Fruit fly (Drosophila melanogaster): ENCODE data around the gene ana1.

Gene ana1

dm6 chr3R:24543676-24544277, 13.4 kb downstream of the ana1 start, which contains the start of gene Cftr:
Gene Cftr, minus strand, starts transcription at chr3R:24543914.
- peak; percentile 61 for TF ChIP-seq Lpt (GFP tag; optimal IDR thresholded peaks at IDR 0.05)
- TF ChIP-seq net (GFP tag; optimal IDR thresholded peaks at IDR 0.05) = peak; percentile 48
- TF ChIP-seq CG8632 (GFP tag; optimal IDR thresholded peaks at IDR 0.05) = no peak
- no peak for TF ChIP-seq CG7368 (GFP tag; optimal IDR thresholded peaks at IDR 0.05)
- no peak for TF ChIP-seq CG8319 (GFP tag; optimal IDR thresholded peaks at IDR 0.05)
- TF ChIP-seq CG32006 (GFP tag; optimal IDR thresholded peaks at IDR 0.05) = no peak
- no peak for TF ChIP-seq dac (GFP tag; optimal IDR thresholded peaks at IDR 0.05)
- no peak for TF ChIP-seq spab (GFP tag; optimal IDR thresholded peaks at IDR 0.05)
- peak; percentile 71 for TF ChIP-seq Sox102F (GFP tag; optimal IDR thresholded peaks at IDR 0.05)
- TF ChIP-seq fkh (GFP tag; optimal IDR thresholded peaks at IDR 0.05) = peak; percentile 93
- peak; percentile 37 for TF ChIP-seq CG31627 (GFP tag; optimal IDR thresholded peaks at IDR 0.05)
- no peak for TF ChIP-seq acj6 (GFP tag; optimal IDR thresholded peaks at IDR 0.05)
- no peak for TF ChIP-seq CG11902 (GFP tag; optimal IDR thresholded peaks at IDR 0.05)
- peak; percentile 61; the same call in 2 of the 3 replicates for TF ChIP-seq eg (GFP tag; IDR thresholded peaks at IDR 0.05)
- TF ChIP-seq CG15336 (GFP tag; IDR thresholded peaks at IDR 0.05) = peak; percentile 16; the same call in 1 of the 2 replicates
- TF ChIP-seq vri (GFP tag; optimal IDR thresholded peaks at IDR 0.05) = peak; percentile 91
- peak; percentile 27 for TF ChIP-seq OdsH (GFP tag; optimal IDR thresholded peaks at IDR 0.05)
- TF ChIP-seq CG16779 (tag; optimal IDR thresholded peaks at IDR 0.05) = peak; percentile 29
- no peak for TF ChIP-seq CG11294 (GFP tag; IDR thresholded peaks at IDR 0.05)
- TF ChIP-seq CG3919 (GFP tag; optimal IDR thresholded peaks at IDR 0.05) = peak; percentile 47
- peak; percentile 38 for TF ChIP-seq Met (GFP tag; optimal IDR thresholded peaks at IDR 0.05)
- no peak for TF ChIP-seq CG4318 (GFP tag; optimal IDR thresholded peaks at IDR 0.05)
- peak; percentile 4 for TF ChIP-seq CG6808 (GFP tag; optimal IDR thresholded peaks at IDR 0.05)
- TF ChIP-seq svp (GFP tag) = peak; percentile 53
- no peak for TF ChIP-seq CG6276 (GFP tag; optimal IDR thresholded peaks at IDR 0.05)
- no peak for TF ChIP-seq fd59A (GFP tag; optimal IDR thresholded peaks at IDR 0.05)
- peak; percentile 7 for TF ChIP-seq CG6792 (GFP tag; optimal IDR thresholded peaks at IDR 0.05)
- TF ChIP-seq dsx (GFP tag; optimal IDR thresholded peaks at IDR 0.05; ENCODE audit: poor library complexity, severe bottlenecking) = peak; percentile 60
- peak; percentile 14 for TF ChIP-seq Ets21C (GFP tag; optimal IDR thresholded peaks at IDR 0.05)
- no peak for TF ChIP-seq CG11762 (GFP tag; optimal IDR thresholded peaks at IDR 0.05; ENCODE audit: insufficient read depth)
- TF ChIP-seq ss (GFP tag; optimal IDR thresholded peaks at IDR 0.05) = peak; percentile 40 to 46
- peak; percentile 76 for TF ChIP-seq Eip78C (GFP tag)
- no peak for TF ChIP-seq CG34406 (GFP tag; optimal IDR thresholded peaks at IDR 0.05)
- peak; percentile 23 for TF ChIP-seq CG9139 (GFP tag; optimal IDR thresholded peaks at IDR 0.05)
- TF ChIP-seq CG6163 (GFP tag; IDR thresholded peaks at IDR 0.05) = peak; percentile 61
- TF ChIP-seq Gug (GFP tag; IDR thresholded peaks at IDR 0.05) = 0 out of 2 replicates have a peak, but pooled peaks have one; percentile 27
- TF ChIP-seq esn (GFP tag; optimal IDR thresholded peaks at IDR 0.05) = peak; percentile 64
- TF ChIP-seq Sox15 (GFP tag; optimal IDR thresholded peaks at IDR 0.05) = no peak
- no peak for TF ChIP-seq Hr39 (GFP tag; optimal IDR thresholded peaks at IDR 0.05)
- no peak for TF ChIP-seq salr (GFP tag; optimal IDR thresholded peaks at IDR 0.05)
- peak; percentile 21 for TF ChIP-seq Ets96B (tag; optimal IDR thresholded peaks at IDR 0.05)
- peak; percentile 67 for TF ChIP-seq Sox14 (GFP tag; optimal IDR thresholded peaks at IDR 0.05)
- TF ChIP-seq CG6854 (GFP tag; optimal IDR thresholded peaks at IDR 0.05) = peak; percentile 68
- TF ChIP-seq fd85E (GFP tag; optimal IDR thresholded peaks at IDR 0.05) = no peak
- TF ChIP-seq CG3032 (tag; optimal IDR thresholded peaks at IDR 0.05) = peak; percentile 18
- peak; percentile 18 for TF ChIP-seq achi (GFP tag; optimal IDR thresholded peaks at IDR 0.05)
- peak; percentile 33 for TF ChIP-seq cyc (GFP tag; optimal IDR thresholded peaks at IDR 0.05)
- peak; percentile 67 for TF ChIP-seq Smox (GFP tag; optimal IDR thresholded peaks at IDR 0.05)
- TF ChIP-seq pdm3 (GFP tag; optimal IDR thresholded peaks at IDR 0.05) = peak; percentile 52
- TF ChIP-seq Hr38 (GFP tag; optimal IDR thresholded peaks at IDR 0.05) = no peak
- no peak for TF ChIP-seq Blimp-1 (GFP tag; optimal IDR thresholded peaks at IDR 0.05)
